Worm (Caenorhabditis elegans): Measurements from ENCODE around the gene T07F12.4.

Gene T07F12.4

ce11 chrX:4890159-4890558, 10.5 kb downstream of the T07F12.4 start, which contains the start of gene T07F12.2:
Gene T07F12.2, plus strand, starts transcription at chrX:4890245.
- TF ChIP-seq unc-62 (GFP tag; optimal IDR thresholded peaks at IDR 0.05), result no peak

ce11 chrX:4885651-4886050, 15.0 kb downstream of the T07F12.4 start, which contains the start of gene arrd-23:
Gene arrd-23, plus strand, starts transcription at chrX:4885951.
- no peak for TF ChIP-seq unc-62 (GFP tag; optimal IDR thresholded peaks at IDR 0.05)

DNA sequence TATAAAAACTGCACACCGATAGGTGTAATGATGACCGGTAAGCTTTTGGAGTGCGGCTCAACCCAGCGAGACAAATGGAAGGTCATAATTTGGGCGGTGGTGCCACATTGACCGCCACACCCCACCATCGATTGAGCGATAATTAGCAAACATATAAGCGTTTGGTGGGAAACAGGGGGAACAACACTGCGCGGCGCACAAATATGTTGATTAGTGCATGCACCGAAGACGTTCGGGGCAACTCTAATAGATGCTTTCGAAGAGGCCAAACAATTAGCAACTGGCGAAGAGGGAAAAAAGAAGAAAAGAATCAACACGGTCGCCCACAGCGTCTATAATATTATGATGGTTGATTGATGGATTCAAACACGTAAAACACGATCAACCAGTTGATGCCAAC, 19.3 kb downstream of the T07F12.4 start:
- TF ChIP-seq unc-62 (GFP tag; optimal IDR thresholded peaks at IDR 0.05), result no peak

DNA sequence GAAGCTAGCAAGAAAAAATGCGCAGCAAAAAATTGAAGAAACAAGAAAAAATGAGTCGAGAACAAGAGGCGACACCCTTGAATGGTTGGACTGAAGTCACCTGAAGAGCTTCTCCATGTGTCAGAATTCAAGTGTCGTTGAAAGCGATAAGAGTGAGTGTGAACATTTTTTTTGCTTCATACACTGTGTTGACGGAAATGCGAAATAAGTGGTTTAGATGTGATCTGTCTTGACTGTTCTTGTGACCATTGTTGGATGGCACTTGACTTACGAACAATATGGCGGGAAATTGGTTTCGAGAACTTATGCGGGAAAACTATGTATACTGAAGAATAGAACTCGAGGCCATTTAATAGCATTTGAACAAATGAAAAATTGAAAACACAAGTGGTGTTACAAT, 20.6 kb downstream of the T07F12.4 start:
- no peak for TF ChIP-seq unc-62 (GFP tag; optimal IDR thresholded peaks at IDR 0.05)

DNA sequence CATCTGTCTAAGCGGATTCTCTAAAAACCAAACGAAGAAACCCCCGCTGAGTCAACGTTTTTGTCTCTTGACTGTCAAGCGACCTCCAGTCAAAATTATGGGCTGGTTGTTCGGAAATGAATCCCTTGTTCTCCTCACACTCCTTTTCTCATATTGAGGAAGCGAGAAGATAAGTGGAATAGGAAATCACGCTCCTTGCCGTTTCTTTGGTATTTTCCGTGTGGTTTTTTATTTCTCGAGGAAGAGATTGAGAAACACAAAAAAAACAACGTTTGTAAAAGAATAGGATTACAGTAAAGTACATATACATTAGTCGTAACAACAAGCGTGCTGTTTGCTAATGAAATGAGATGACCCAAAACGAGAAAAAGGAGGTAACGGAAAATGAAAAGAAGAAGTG, 23.7 kb downstream of the T07F12.4 start, which contains the start of gene tsp-14:
Gene tsp-14, minus strand, starts transcription at position 62 of the 400 bp plus-strand sequence.
- TF ChIP-seq unc-62 (GFP tag; optimal IDR thresholded peaks at IDR 0.05), result no peak

- no peak for TF ChIP-seq unc-62 (GFP tag; optimal IDR thresholded peaks at IDR 0.05)
Measured at ce11 chrX:4875296-4875695, 25.3 kb downstream of the T07F12.4 start.

DNA sequence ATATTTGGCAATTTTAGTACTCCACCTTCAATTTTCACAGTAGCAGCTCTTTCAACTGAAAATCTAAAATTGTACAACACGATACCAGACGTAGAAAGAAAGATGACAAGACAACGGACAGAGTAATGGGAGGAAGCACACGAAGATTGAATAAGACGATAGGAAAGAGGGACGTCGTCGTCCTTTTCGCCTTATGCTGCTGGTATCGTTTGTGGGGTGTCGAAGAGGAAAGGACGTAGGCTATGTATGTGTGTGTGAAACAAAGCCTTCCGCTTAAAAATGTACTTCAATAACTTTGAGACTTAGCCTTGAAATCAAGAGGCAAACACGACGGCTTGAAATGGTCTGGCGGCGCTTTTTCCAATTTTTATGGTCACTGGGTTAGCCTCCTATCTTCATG, 27.9 kb downstream of the T07F12.4 start:
- TF ChIP-seq unc-62 (GFP tag; optimal IDR thresholded peaks at IDR 0.05), result no peak

DNA sequence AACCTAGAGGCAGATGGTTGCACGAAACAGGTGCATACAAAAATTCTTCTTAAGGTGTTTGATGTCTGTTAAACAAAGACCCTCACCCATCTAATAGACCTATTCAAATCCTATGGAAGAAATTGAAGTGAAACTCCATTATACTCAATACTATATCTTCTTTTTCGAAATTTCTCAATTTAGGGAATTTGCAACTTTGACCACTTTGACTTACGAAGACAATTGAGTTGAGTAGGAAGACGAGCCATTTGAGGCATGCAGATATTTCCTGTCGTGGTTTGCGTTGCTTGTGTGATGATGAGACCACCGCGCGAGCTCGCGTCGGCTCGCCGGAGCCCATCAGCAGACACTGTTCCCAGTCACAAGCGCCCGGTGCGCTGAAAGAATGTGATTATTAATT, 29.9 kb downstream of the T07F12.4 start:
- no peak for TF ChIP-seq unc-62 (GFP tag; optimal IDR thresholded peaks at IDR 0.05)

DNA sequence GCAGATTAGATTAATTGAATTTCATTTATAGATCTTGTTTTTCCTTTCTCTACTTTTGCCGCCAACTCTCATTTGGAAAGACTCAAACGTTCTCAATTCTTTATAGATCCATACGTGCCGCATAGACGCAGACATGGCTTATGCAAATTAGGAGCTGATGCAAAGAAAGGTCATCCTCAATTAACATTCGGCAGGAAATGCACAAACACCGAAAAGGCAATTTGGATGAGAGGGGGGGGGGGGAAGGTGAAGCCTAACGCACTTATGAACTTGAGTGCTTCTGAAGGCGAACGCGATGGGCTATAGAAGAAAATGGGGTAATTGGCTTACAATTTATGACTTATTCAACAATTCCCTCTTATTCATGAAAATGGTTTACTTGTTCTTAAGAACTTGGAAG, 31.0 kb downstream of the T07F12.4 start:
- TF ChIP-seq unc-62 (GFP tag; optimal IDR thresholded peaks at IDR 0.05), result no peak

- TF ChIP-seq unc-62 (GFP tag; optimal IDR thresholded peaks at IDR 0.05), result no peak
Measured at ce11 chrX:4865798-4866197, 34.8 kb downstream of the T07F12.4 start, which contains the start of gene ntc-1. Gene ntc-1, plus strand, starts transcription at chrX:4866098.

ce11 chrX:4864214-4864613, 36.4 kb downstream of the T07F12.4 start:
- TF ChIP-seq unc-62 (GFP tag; optimal IDR thresholded peaks at IDR 0.05), result no peak

DNA sequence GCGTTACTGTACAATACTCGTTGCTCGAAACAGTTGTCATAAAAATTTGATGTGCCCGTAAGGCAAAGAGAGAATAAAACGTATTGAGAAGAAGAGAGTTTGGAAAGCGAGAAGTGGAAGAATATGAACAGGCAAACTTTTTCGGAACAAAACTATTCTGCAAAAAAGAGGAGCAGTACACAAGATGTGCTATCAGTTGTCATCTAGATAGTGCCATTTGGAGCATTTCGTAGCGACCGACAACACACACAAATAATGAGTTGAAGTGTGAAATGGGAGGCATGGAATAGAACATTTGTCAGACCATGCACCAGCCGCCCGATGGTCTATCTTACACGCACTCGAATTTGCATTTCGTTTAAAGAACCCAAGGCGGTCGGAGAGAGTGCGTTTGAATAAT, 38.6 kb downstream of the T07F12.4 start:
- no peak for TF ChIP-seq unc-62 (GFP tag; optimal IDR thresholded peaks at IDR 0.05)

- no peak for TF ChIP-seq unc-62 (GFP tag; optimal IDR thresholded peaks at IDR 0.05)
Measured at ce11 chrX:4861413-4861812, 39.2 kb downstream of the T07F12.4 start.

ce11 chrX:4859582-4860095, 41.0 kb downstream of the T07F12.4 start, which contains the start of gene add-1:
Gene add-1, minus strand, starts transcription at chrX:4860045.
- TF ChIP-seq unc-62 (GFP tag; optimal IDR thresholded peaks at IDR 0.05), result no peak

DNA sequence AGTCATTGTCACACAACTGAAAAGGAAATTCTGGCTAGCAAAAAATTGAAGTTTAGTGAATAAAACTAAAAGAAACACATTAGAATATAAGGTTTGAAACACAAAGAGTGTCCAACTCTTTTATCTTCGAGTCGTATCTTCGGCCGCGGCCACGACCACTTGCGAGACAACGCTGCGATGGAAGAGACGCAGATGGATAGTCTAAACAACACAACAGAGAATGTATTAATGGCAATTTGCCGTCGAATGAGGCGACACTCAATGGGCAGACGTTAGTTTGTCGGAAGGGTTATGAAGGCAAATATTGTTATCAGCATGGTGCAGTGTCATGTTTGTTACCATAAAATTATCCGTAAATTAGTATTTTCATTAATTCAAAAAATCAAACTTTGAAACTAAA, 47.6 kb downstream of the T07F12.4 start, which contains the start of gene F39C12.1:
Gene F39C12.1, minus strand, starts transcription at position 136 of the 400 bp plus-strand sequence.
- no peak for TF ChIP-seq unc-62 (GFP tag; optimal IDR thresholded peaks at IDR 0.05)

Measured in whole organism, dauer.